Fruit fly (Drosophila melanogaster): ENCODE results near the gene Met75Cb.

Met75Cb gene

dm6 chr3L:18449691-18450090, 19.7 kb downstream of the Met75Cb start:
- TF ChIP-seq CG13204 (GFP tag; optimal IDR thresholded peaks at IDR 0.05) (no peak), CG32121 (GFP tag; IDR thresholded peaks at IDR 0.05) (no peak), CG4496 (GFP tag; IDR thresholded peaks at IDR 0.05) (no peak), Pif1B (GFP tag; optimal IDR thresholded peaks at IDR 0.05) (no peak), gl (tag; optimal IDR thresholded peaks at IDR 0.05) (no peak), CG8301 (tag; optimal IDR thresholded peaks at IDR 0.05) (no peak), D1 (tag; optimal IDR thresholded peaks at IDR 0.05) (no peak), CG8159 (tag; optimal IDR thresholded peaks at IDR 0.05) (no peak), rn (GFP tag; IDR thresholded peaks at IDR 0.05) (no peak), EcR (GFP tag; optimal IDR thresholded peaks at IDR 0.05) (no peak), CG34367 (tag; optimal IDR thresholded peaks at IDR 0.05) (no peak), CG9948 (tag; optimal IDR thresholded peaks at IDR 0.05) (no peak), Snoo (tag; optimal IDR thresholded peaks at IDR 0.05) (no peak), CG14655 (GFP tag; optimal IDR thresholded peaks at IDR 0.05) (no peak), fd96Ca (GFP tag; IDR thresholded peaks at IDR 0.05) (no peak), CG17806 (tag; optimal IDR thresholded peaks at IDR 0.05) (no peak), CG15710 (tag; optimal IDR thresholded peaks at IDR 0.05) (no peak), Ets98B (GFP tag; IDR thresholded peaks at IDR 0.05) (no peak), CG10348 (GFP tag; IDR thresholded peaks at IDR 0.05) (no peak), CG12605 (GFP tag; IDR thresholded peaks at IDR 0.05) (no peak)

- TF ChIP-seq Pif1A (GFP tag; optimal IDR thresholded peaks at IDR 0.05): no peak
- TF ChIP-seq fd96Ca (GFP tag; IDR thresholded peaks at IDR 0.05): no peak
- peak; percentile 54; the same call in 1 of the 2 replicates for TF ChIP-seq CG12605 (GFP tag; IDR thresholded peaks at IDR 0.05)
Measured at dm6 chr3L:18439809-18440256, 29.6 kb downstream of the Met75Cb start, which contains the start of gene skl. TSS of gene skl (minus strand) at chr3L:18439942.

- TF ChIP-seq Pif1A (GFP tag; optimal IDR thresholded peaks at IDR 0.05) (no peak), CG15710 (tag; optimal IDR thresholded peaks at IDR 0.05) (no peak), CG12605 (GFP tag; IDR thresholded peaks at IDR 0.05) (no peak), CG8159 (tag; optimal IDR thresholded peaks at IDR 0.05) (peak; percentile 8)
Measured at dm6 chr3L:18430600-18430999, 38.8 kb downstream of the Met75Cb start.

dm6 chr3L:18425288-18425687, 44.1 kb downstream of the Met75Cb start:
- TF ChIP-seq Snoo (tag; optimal IDR thresholded peaks at IDR 0.05) (no peak), CG4496 (GFP tag; IDR thresholded peaks at IDR 0.05) (no peak), Ets98B (GFP tag; IDR thresholded peaks at IDR 0.05) (no peak), CG14655 (GFP tag; optimal IDR thresholded peaks at IDR 0.05) (peak; percentile 8), CG15710 (tag; optimal IDR thresholded peaks at IDR 0.05) (peak; percentile 23), gl (tag; optimal IDR thresholded peaks at IDR 0.05) (no peak), CG17806 (tag; optimal IDR thresholded peaks at IDR 0.05) (peak; percentile 16), CG9948 (tag; optimal IDR thresholded peaks at IDR 0.05) (no peak), Pif1B (GFP tag; optimal IDR thresholded peaks at IDR 0.05) (no peak), CG12605 (GFP tag; IDR thresholded peaks at IDR 0.05) (no peak), Pif1A (GFP tag; optimal IDR thresholded peaks at IDR 0.05) (no peak), CG8159 (tag; optimal IDR thresholded peaks at IDR 0.05) (peak; percentile 1), CG10348 (GFP tag; IDR thresholded peaks at IDR 0.05) (no peak), CG32121 (GFP tag; IDR thresholded peaks at IDR 0.05) (no peak)

- no peak for TF ChIP-seq fd96Ca (GFP tag; IDR thresholded peaks at IDR 0.05)
- peak; percentile 7 for TF ChIP-seq CG8159 (tag; optimal IDR thresholded peaks at IDR 0.05)
Measured at dm6 chr3L:18423011-18423410, 46.4 kb downstream of the Met75Cb start.
